Worm (Caenorhabditis elegans) whole organism, mixed stage, embryonic: ENCODE data around the gene nlp-60.
A peak's percentile ranks its signal among the peaks of the same experiment; 100 is the strongest.

Experiments used
- M03D4.4 ChIP-seq: sonication (generic microtip); optimal IDR thresholded peaks from 2 replicates; lab custom pipeline; 2017; ENCODE audit warnings: mild to moderate bottlenecking, missing genetic modification characterization, missing compliant biosample characterization
- bed-3 ChIP-seq: fragments of 200-800 bp; sonication (Bioruptor generic); optimal IDR thresholded peaks from 3 replicates; lab custom pipeline; 2018; ENCODE audit warnings: mild to moderate bottlenecking, missing genetic modification characterization, moderate library complexity, missing compliant biosample characterization
- blmp-1 ChIP-seq: fragments of 150-350 bp; optimal IDR thresholded peaks from 2 replicates; lab custom pipeline; 2014; ENCODE audit warnings: missing biosample characterization, missing genetic modification characterization
- ceh-39 ChIP-seq: fragments of 150-350 bp; optimal IDR thresholded peaks from 2 replicates; lab custom pipeline; 2014; ENCODE audit warnings: missing biosample characterization, missing genetic modification characterization
- ceh-43 ChIP-seq: fragments of 200-800 bp; sonication (Bioruptor generic); optimal IDR thresholded peaks from 2 replicates; lab custom pipeline; 2018; ENCODE audit warnings: mild to moderate bottlenecking, missing genetic modification characterization, moderate library complexity, missing compliant biosample characterization
- ceh-83 ChIP-seq: fragments of 200-800 bp; sonication (Bioruptor generic); optimal IDR thresholded peaks from 2 replicates; lab custom pipeline; 2018; ENCODE audit warnings: mild to moderate bottlenecking, missing genetic modification characterization, missing compliant biosample characterization
- ces-1 ChIP-seq: fragments of 150-350 bp; optimal IDR thresholded peaks from 2 replicates; lab custom pipeline; 2014; ENCODE audit warnings: missing biosample characterization, missing genetic modification reagents, missing genetic modification characterization
- cnd-1 ChIP-seq: fragments of 200-800 bp; sonication (Bioruptor generic); optimal IDR thresholded peaks from 2 replicates; lab custom pipeline; 2018; ENCODE audit warnings: mild to moderate bottlenecking, missing genetic modification characterization, missing compliant biosample characterization
- elt-1 ChIP-seq: sonication (generic microtip); optimal IDR thresholded peaks from 2 replicates; lab custom pipeline; 2017; ENCODE audit warnings: missing genetic modification characterization, mild to moderate bottlenecking, missing compliant biosample characterization, antibody characterized with exemption, moderate library complexity, borderline replicate concordance; ENCODE audit not compliant: insufficient read depth
- ham-2 ChIP-seq: fragments of 200-800 bp; sonication (Bioruptor generic); optimal IDR thresholded peaks from 2 replicates; lab custom pipeline; 2018; ENCODE audit warnings: mild to moderate bottlenecking, missing genetic modification characterization, missing compliant biosample characterization
- hlh-1 ChIP-seq: fragments of 150-350 bp; optimal IDR thresholded peaks from 2 replicates; lab custom pipeline; 2014; ENCODE audit warnings: missing biosample characterization, missing genetic modification reagents, missing genetic modification characterization
- lin-13 ChIP-seq: fragments of 150-350 bp; optimal IDR thresholded peaks from 2 replicates; lab custom pipeline; 2014; ENCODE audit warnings: missing biosample characterization, missing genetic modification characterization
- lin-32 ChIP-seq: fragments of 200-800 bp; sonication (Bioruptor generic); optimal IDR thresholded peaks from 2 replicates; lab custom pipeline; 2018; ENCODE audit warnings: mild to moderate bottlenecking, missing genetic modification characterization, missing compliant biosample characterization
- lsy-2 ChIP-seq: fragments of 150-350 bp; optimal IDR thresholded peaks from 2 replicates; lab custom pipeline; 2014; ENCODE audit warnings: missing biosample characterization, missing genetic modification characterization
- mab-5 ChIP-seq: fragments of 150-350 bp; optimal IDR thresholded peaks from 2 replicates; lab custom pipeline; 2014; ENCODE audit warnings: missing biosample characterization, missing genetic modification characterization
- mep-1 ChIP-seq: fragments of 150-350 bp; optimal IDR thresholded peaks from 2 replicates; lab custom pipeline; 2017; ENCODE audit warnings: missing biosample characterization, missing genetic modification reagents, missing genetic modification characterization, inconsistent platforms
- mls-2 ChIP-seq: sonication (generic microtip); optimal IDR thresholded peaks from 2 replicates; lab custom pipeline; 2016; ENCODE audit warnings: mild to moderate bottlenecking, missing genetic modification characterization, moderate library complexity, missing compliant biosample characterization
- nhr-12 ChIP-seq: fragments of 150-350 bp; optimal IDR thresholded peaks from 2 replicates; lab custom pipeline; 2014; ENCODE audit warnings: missing biosample characterization, missing genetic modification characterization
- nhr-2 ChIP-seq: fragments of 150-350 bp; optimal IDR thresholded peaks from 2 replicates; lab custom pipeline; 2014; ENCODE audit warnings: missing biosample characterization, missing genetic modification characterization
- nhr-237 ChIP-seq: fragments of 150-350 bp; optimal IDR thresholded peaks from 2 replicates; lab custom pipeline; 2014; ENCODE audit warnings: missing biosample characterization, missing genetic modification characterization
- nhr-28 ChIP-seq: fragments of 150-350 bp; optimal IDR thresholded peaks from 2 replicates; lab custom pipeline; 2014; ENCODE audit warnings: missing biosample characterization, missing genetic modification characterization
- nhr-76 ChIP-seq: sonication (generic microtip); optimal IDR thresholded peaks from 2 replicates; lab custom pipeline; 2017; ENCODE audit warnings: missing biosample characterization, missing genetic modification characterization
- sem-2 ChIP-seq: fragments of 200-800 bp; sonication (Bioruptor generic); optimal IDR thresholded peaks from 2 replicates; lab custom pipeline; 2018; ENCODE audit warnings: mild to moderate bottlenecking, missing genetic modification characterization, missing compliant biosample characterization
- snpc-4 ChIP-seq: fragments of 150-350 bp; optimal IDR thresholded peaks from 2 replicates; lab custom pipeline; 2014; ENCODE audit warnings: missing biosample characterization, missing genetic modification characterization
- sptf-1 ChIP-seq: sonication (generic microtip); optimal IDR thresholded peaks from 2 replicates; lab custom pipeline; 2017; ENCODE audit warnings: mild to moderate bottlenecking, missing genetic modification characterization, moderate library complexity, missing compliant biosample characterization
- tbx-8 ChIP-seq: fragments of 200-800 bp; sonication (Bioruptor generic); optimal IDR thresholded peaks from 2 replicates; lab custom pipeline; 2018; ENCODE audit warnings: mild to moderate bottlenecking, missing genetic modification characterization, moderate library complexity, missing compliant biosample characterization
- unc-120 ChIP-seq: sonication (generic microtip); optimal IDR thresholded peaks from 2 replicates; lab custom pipeline; 2017; ENCODE audit warnings: missing genetic modification characterization, missing compliant biosample characterization; ENCODE audit not compliant: poor library complexity, severe bottlenecking
- unc-39 ChIP-seq: fragments of 150-350 bp; optimal IDR thresholded peaks from 2 replicates; lab custom pipeline; 2014; ENCODE audit warnings: missing biosample characterization, missing genetic modification characterization
- zip-8 ChIP-seq: fragments of 150-350 bp; optimal IDR thresholded peaks from 2 replicates; lab custom pipeline; 2014; ENCODE audit warnings: missing biosample characterization, missing genetic modification characterization
- ztf-11 ChIP-seq: fragments of 150-350 bp; optimal IDR thresholded peaks from 2 replicates; lab custom pipeline; 2014; ENCODE audit warnings: missing biosample characterization, missing genetic modification characterization

The nlp-60 gene

ce11 chrIV:8679225-8679624, at the start of gene nlp-60:
TSS of gene nlp-60 (minus strand) at chrIV:8679325.
- TF ChIP-seq ceh-39 (tag; lab: Kevin White, UChicago), result no peak
- TF ChIP-seq hlh-1 (tag; lab: Kevin White, UChicago), result no peak
- TF ChIP-seq sptf-1 (tag; lab: Kevin White, UChicago), result no peak
- no peak for TF ChIP-seq elt-1
- no peak for TF ChIP-seq nhr-237 (tag; lab: Kevin White, UChicago)
- TF ChIP-seq mep-1, result no peak
- TF ChIP-seq ztf-11 (tag; lab: Kevin White, UChicago), result no peak

ce11 chrIV:8728122-8728521, 49.0 kb upstream of the nlp-60 start, which contains the start of gene otub-3:
TSS of gene otub-3 (plus strand) at chrIV:8728177.
- TF ChIP-seq elt-1 (no peak), ces-1 (GFP tag; lab: Kevin White, UChicago) (no peak), lin-32 (no peak), mls-2 (tag; lab: Kevin White, UChicago) (no peak), unc-120 (tag; lab: Kevin White, UChicago) (no peak), ceh-43 (no peak)

ce11 chrIV:8725345-8725744, 46.2 kb upstream of the nlp-60 start, which contains the start of gene pgm-3:
TSS of gene pgm-3 (plus strand) at chrIV:8725722.
- no peak for TF ChIP-seq ceh-83 (GFP tag; lab: Kevin White, UChicago)
- TF ChIP-seq ceh-43, result no peak
- TF ChIP-seq bed-3 (GFP tag; lab: Kevin White, UChicago), result no peak
- no peak for TF ChIP-seq lin-32

ce11 chrIV:8724907-8725306, 45.8 kb upstream of the nlp-60 start:
- no peak for TF ChIP-seq nhr-2 (tag; lab: Kevin White, UChicago)

- no peak for TF ChIP-seq blmp-1 (tag; lab: Kevin White, UChicago)
- no peak for TF ChIP-seq nhr-76
- TF ChIP-seq unc-120 (tag; lab: Kevin White, UChicago), result no peak
- no peak for TF ChIP-seq bed-3 (GFP tag; lab: Kevin White, UChicago)
- no peak for TF ChIP-seq mls-2 (tag; lab: Kevin White, UChicago)
- no peak for TF ChIP-seq unc-39
- no peak for TF ChIP-seq cnd-1 (tag; lab: Kevin White, UChicago)
- TF ChIP-seq nhr-28 (tag; lab: Kevin White, UChicago), result no peak
- no peak for TF ChIP-seq tbx-8 (GFP tag; lab: Kevin White, UChicago)
- no peak for TF ChIP-seq M03D4.4 (tag; lab: Kevin White, UChicago)
- TF ChIP-seq mab-5 (tag; lab: Kevin White, UChicago), result no peak
- no peak for TF ChIP-seq ceh-43
- no peak for TF ChIP-seq lsy-2 (tag; lab: Kevin White, UChicago)
- no peak for TF ChIP-seq ham-2 (GFP tag; lab: Kevin White, UChicago)
- no peak for TF ChIP-seq lin-32
- TF ChIP-seq lin-13 (tag; lab: Kevin White, UChicago), result no peak
- TF ChIP-seq snpc-4, result no peak
- TF ChIP-seq ceh-83 (GFP tag; lab: Kevin White, UChicago), result no peak
These were observed 44.6 kb upstream of the nlp-60 start, which contains the start of gene F21D5.9 for ce11 chrIV:8723720-8724119. TSS of gene F21D5.9 (plus strand) at chrIV:8724020.

- peak; percentile 79 for TF ChIP-seq nhr-2 (tag; lab: Kevin White, UChicago)
- peak; percentile 87 for TF ChIP-seq cnd-1 (tag; lab: Kevin White, UChicago)
- no peak for TF ChIP-seq elt-1
- TF ChIP-seq unc-120 (tag; lab: Kevin White, UChicago), result no peak
- TF ChIP-seq zip-8 (tag; lab: Kevin White, UChicago), result peak; percentile 51
- no peak for TF ChIP-seq lin-32
- peak; percentile 35 for TF ChIP-seq ces-1 (GFP tag; lab: Kevin White, UChicago)
- TF ChIP-seq blmp-1 (tag; lab: Kevin White, UChicago), result no peak
These were observed 43.7 kb upstream of the nlp-60 start for ce11 chrIV:8722801-8723200.

ce11 chrIV:8718153-8718552, 39.0 kb upstream of the nlp-60 start, which contains the start of gene H23L24.1:
TSS of gene H23L24.1 (plus strand) at chrIV:8718453.
- TF ChIP-seq hlh-1 (tag; lab: Kevin White, UChicago) (no peak), ham-2 (GFP tag; lab: Kevin White, UChicago) (no peak), sptf-1 (tag; lab: Kevin White, UChicago) (no peak), bed-3 (GFP tag; lab: Kevin White, UChicago) (no peak), snpc-4 (no peak), ztf-11 (tag; lab: Kevin White, UChicago) (no peak), sem-2 (no peak), nhr-12 (tag; lab: Kevin White, UChicago) (no peak), mab-5 (tag; lab: Kevin White, UChicago) (no peak), unc-120 (tag; lab: Kevin White, UChicago) (no peak)
